Worm (Caenorhabditis elegans): ENCODE data around the gene clec-51.

- no peak for TF ChIP-seq lin-35 (GFP tag; optimal IDR thresholded peaks at IDR 0.05)
- TF ChIP-seq bed-2 (GFP tag; IDR thresholded peaks at IDR 0.05), result no peak
- TF ChIP-seq Y53G8AR.9 (GFP tag; conservative IDR thresholded peaks at IDR 0.05), result no peak
Measured at ce11 chrIV:8142735-8143550, 20.7 kb downstream of the clec-51 start, which contains the start of gene pmk-2.
